Worm (Caenorhabditis elegans) whole organism, L3 larva: ENCODE data around the gene R08C7.4.

Source experiments
- ZK546.5 ChIP-seq: sonication (generic microtip); optimal IDR thresholded peaks from 2 replicates; lab custom pipeline; 2017; ENCODE audit warnings: missing biosample characterization, missing genetic modification characterization
- aly-2 ChIP-seq: fragments of 150-350 bp; optimal IDR thresholded peaks from 2 replicates; lab custom pipeline; 2014; ENCODE audit warnings: missing biosample characterization, missing genetic modification characterization
- ama-1 ChIP-seq: fragments of 150-350 bp; optimal IDR thresholded peaks from 2 replicates; lab custom pipeline; 2018
- ceh-28 ChIP-seq: fragments of 150-350 bp; optimal IDR thresholded peaks from 2 replicates; lab custom pipeline; 2014; ENCODE audit warnings: missing biosample characterization, missing genetic modification reagents, missing genetic modification characterization
- ceh-9 ChIP-seq: sonication (generic microtip); optimal IDR thresholded peaks from 2 replicates; lab custom pipeline; 2018; ENCODE audit warnings: missing biosample characterization, missing genetic modification characterization
- daf-12 ChIP-seq: fragments of 150-350 bp; optimal IDR thresholded peaks from 2 replicates; lab custom pipeline; 2014; ENCODE audit warnings: missing biosample characterization, missing genetic modification reagents, missing genetic modification characterization
- elt-1 ChIP-seq: fragments of 150-350 bp; optimal IDR thresholded peaks from 2 replicates; lab custom pipeline; 2014; ENCODE audit warnings: missing biosample characterization, missing genetic modification characterization
- elt-2 ChIP-seq: sonication (generic microtip); optimal IDR thresholded peaks from 2 replicates; lab custom pipeline; 2016; ENCODE audit warnings: missing genetic modification reagents, mild to moderate bottlenecking, missing genetic modification characterization, missing compliant biosample characterization
- elt-3 ChIP-seq, 3 experiments: fragments of 150-350 bp in 1 of 3; sonication (generic microtip) in 2 of 3; optimal IDR thresholded peaks; 2 replicates in 2 of 3; 4 replicates in 1 of 3; lab custom pipeline; 2014 to 2017; ENCODE audit warnings: missing biosample characterization in 3 of 3, missing genetic modification characterization in 3 of 3
- fkh-10 ChIP-seq: sonication (generic microtip); optimal IDR thresholded peaks from 2 replicates; lab custom pipeline; 2017; ENCODE audit warnings: missing biosample characterization, missing genetic modification reagents, missing genetic modification characterization
- fkh-2 ChIP-seq: fragments of 150-350 bp; optimal IDR thresholded peaks from 2 replicates; lab custom pipeline; 2014; ENCODE audit warnings: missing biosample characterization, missing genetic modification reagents, missing genetic modification characterization
- fos-1 ChIP-seq: fragments of 150-350 bp; optimal IDR thresholded peaks from 2 replicates; lab custom pipeline; 2014; ENCODE audit warnings: missing biosample characterization, missing genetic modification characterization
- lin-15B ChIP-seq: fragments of 150-350 bp; optimal IDR thresholded peaks from 2 replicates; lab custom pipeline; 2014; ENCODE audit warnings: missing biosample characterization, missing genetic modification characterization
- lin-39 ChIP-seq: fragments of 150-350 bp; optimal IDR thresholded peaks from 2 replicates; lab custom pipeline; 2018; ENCODE audit warnings: missing biosample characterization, missing genetic modification reagents, missing genetic modification characterization
- lsy-12 ChIP-seq: sonication (generic microtip); optimal IDR thresholded peaks from 2 replicates; lab custom pipeline; 2016; ENCODE audit warnings: mild to moderate bottlenecking, missing genetic modification characterization, missing compliant biosample characterization
- mdl-1 ChIP-seq: fragments of 150-350 bp; optimal IDR thresholded peaks from 2 replicates; lab custom pipeline; 2014; ENCODE audit warnings: missing biosample characterization, missing genetic modification characterization
- nfya-1 ChIP-seq: sonication (generic microtip); optimal IDR thresholded peaks from 2 replicates; lab custom pipeline; 2017; ENCODE audit warnings: missing genetic modification characterization, mild to moderate bottlenecking, missing compliant biosample characterization, antibody characterized with exemption, moderate library complexity; ENCODE audit not compliant: insufficient read depth
- nhr-11 ChIP-seq: fragments of 150-350 bp; optimal IDR thresholded peaks from 2 replicates; lab custom pipeline; 2014; ENCODE audit warnings: missing biosample characterization, missing genetic modification characterization
- nhr-12 ChIP-seq: fragments of 150-350 bp; optimal IDR thresholded peaks from 2 replicates; lab custom pipeline; 2014; ENCODE audit warnings: missing biosample characterization, missing genetic modification characterization
- nhr-23 ChIP-seq: fragments of 150-350 bp; optimal IDR thresholded peaks from 2 replicates; lab custom pipeline; 2014; ENCODE audit warnings: missing biosample characterization, missing genetic modification reagents, missing genetic modification characterization
- nhr-237 ChIP-seq: fragments of 150-350 bp; optimal IDR thresholded peaks from 2 replicates; lab custom pipeline; 2014; ENCODE audit warnings: missing biosample characterization, missing genetic modification characterization
- nhr-25 ChIP-seq: sonication (generic microtip); optimal IDR thresholded peaks from 2 replicates; lab custom pipeline; 2017; ENCODE audit warnings: missing biosample characterization, missing genetic modification characterization
- nhr-28 ChIP-seq: fragments of 150-350 bp; optimal IDR thresholded peaks from 2 replicates; lab custom pipeline; 2014; ENCODE audit warnings: missing biosample characterization, missing genetic modification characterization
- nhr-43 ChIP-seq: sonication (generic microtip); optimal IDR thresholded peaks from 2 replicates; lab custom pipeline; 2016; ENCODE audit warnings: mild to moderate bottlenecking, missing genetic modification characterization, missing compliant biosample characterization; ENCODE audit not compliant: poor library complexity, severe bottlenecking
- nhr-67 ChIP-seq: fragments of 150-350 bp; optimal IDR thresholded peaks from 2 replicates; lab custom pipeline; 2014; ENCODE audit warnings: missing biosample characterization, missing genetic modification characterization
- nhr-76 ChIP-seq: fragments of 150-350 bp; sonication (generic microtip); optimal IDR thresholded peaks from 5 replicates; lab custom pipeline; 2014; ENCODE audit warnings: missing biosample characterization, missing genetic modification characterization
- pha-4 ChIP-seq: fragments of 150-350 bp; optimal IDR thresholded peaks from 2 replicates; lab custom pipeline; 2014; ENCODE audit warnings: missing biosample characterization, missing genetic modification reagents, missing genetic modification characterization
- pqm-1 ChIP-seq: fragments of 150-350 bp; optimal IDR thresholded peaks from 2 replicates; lab custom pipeline; 2017; ENCODE audit warnings: missing biosample characterization, missing genetic modification characterization, inconsistent platforms
- sea-2 ChIP-seq: fragments of 150-350 bp; sonication (generic microtip); optimal IDR thresholded peaks from 4 replicates; lab custom pipeline; 2014; ENCODE audit warnings: missing biosample characterization, missing genetic modification reagents, missing genetic modification characterization
- skn-1 ChIP-seq: fragments of 150-350 bp; optimal IDR thresholded peaks from 2 replicates; lab custom pipeline; 2014; ENCODE audit warnings: missing biosample characterization, missing genetic modification characterization
- tbx-2 ChIP-seq: sonication (generic microtip); optimal IDR thresholded peaks from 2 replicates; lab custom pipeline; 2016; ENCODE audit warnings: mild to moderate bottlenecking, missing genetic modification characterization, missing compliant biosample characterization
- unc-39 ChIP-seq: sonication (generic microtip); optimal IDR thresholded peaks from 4 replicates; lab custom pipeline; 2017; ENCODE audit warnings: missing biosample characterization, missing genetic modification characterization
- unc-62 ChIP-seq: fragments of 150-350 bp; sonication (generic microtip); optimal IDR thresholded peaks from 4 replicates; lab custom pipeline; 2014; ENCODE audit warnings: missing biosample characterization, missing genetic modification reagents, missing genetic modification characterization
- ztf-11 ChIP-seq: fragments of 150-350 bp; optimal IDR thresholded peaks from 2 replicates; lab custom pipeline; 2014; ENCODE audit warnings: missing biosample characterization, missing genetic modification characterization
- ztf-4 ChIP-seq: fragments of 150-350 bp; optimal IDR thresholded peaks from 2 replicates; lab custom pipeline; 2014; ENCODE audit warnings: missing biosample characterization, missing genetic modification characterization

The R08C7.4 gene

DNA sequence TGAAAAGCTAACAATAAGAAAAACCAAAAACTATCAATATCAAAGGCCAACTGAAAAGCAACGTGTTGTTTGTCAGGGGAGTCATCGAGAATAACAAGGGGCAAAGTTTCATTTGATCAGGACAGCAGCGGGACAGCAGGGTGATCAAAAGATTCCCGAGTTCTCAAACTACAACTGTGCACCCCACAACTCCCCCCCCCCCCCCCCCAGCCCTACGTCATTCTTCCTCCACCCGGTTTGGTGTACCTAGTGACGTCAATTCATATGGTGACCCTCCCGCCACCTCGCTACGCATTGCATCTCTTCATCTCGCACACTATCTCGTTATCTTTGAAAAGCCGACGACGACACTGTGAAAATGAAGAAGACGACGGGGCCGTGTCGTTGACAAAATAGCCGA lies 38.9 kb downstream of the R08C7.4 start:
- TF ChIP-seq ceh-28 (tag; lab: Kevin White, UChicago) (no peak), nhr-23 (tag; lab: Kevin White, UChicago) (peak; percentile 12), ZK546.5 (tag; lab: Kevin White, UChicago) (no peak), pha-4 (tag; lab: Kevin White, UChicago) (no peak), ama-1 (peak; percentile 83), elt-1 (tag; lab: Kevin White, UChicago) (no peak), ceh-9 (no peak), unc-62 (no peak), unc-39 (tag; lab: Kevin White, UChicago) (no peak), ztf-11 (tag; lab: Kevin White, UChicago) (no peak), pqm-1 (tag; lab: Kevin White, UChicago) (no peak), nhr-67 (no peak), lin-15B (tag; lab: Kevin White, UChicago) (no peak), lsy-12 (tag; lab: Kevin White, UChicago) (peak; percentile 19), nhr-25 (peak; percentile 14), nhr-237 (no peak), daf-12 (tag; lab: Kevin White, UChicago) (no peak), elt-3 (tag; optimal IDR thresholded peaks at IDR 0.05; lab: Kevin White, UChicago) (no peak), nhr-43 (no peak), aly-2 (tag; lab: Kevin White, UChicago) (no peak), elt-2 (tag; lab: Kevin White, UChicago) (peak; percentile 4), sea-2 (GFP tag; lab: Kevin White, UChicago) (no peak), mdl-1 (tag; lab: Kevin White, UChicago) (no peak), fos-1 (tag; lab: Kevin White, UChicago) (no peak)

DNA sequence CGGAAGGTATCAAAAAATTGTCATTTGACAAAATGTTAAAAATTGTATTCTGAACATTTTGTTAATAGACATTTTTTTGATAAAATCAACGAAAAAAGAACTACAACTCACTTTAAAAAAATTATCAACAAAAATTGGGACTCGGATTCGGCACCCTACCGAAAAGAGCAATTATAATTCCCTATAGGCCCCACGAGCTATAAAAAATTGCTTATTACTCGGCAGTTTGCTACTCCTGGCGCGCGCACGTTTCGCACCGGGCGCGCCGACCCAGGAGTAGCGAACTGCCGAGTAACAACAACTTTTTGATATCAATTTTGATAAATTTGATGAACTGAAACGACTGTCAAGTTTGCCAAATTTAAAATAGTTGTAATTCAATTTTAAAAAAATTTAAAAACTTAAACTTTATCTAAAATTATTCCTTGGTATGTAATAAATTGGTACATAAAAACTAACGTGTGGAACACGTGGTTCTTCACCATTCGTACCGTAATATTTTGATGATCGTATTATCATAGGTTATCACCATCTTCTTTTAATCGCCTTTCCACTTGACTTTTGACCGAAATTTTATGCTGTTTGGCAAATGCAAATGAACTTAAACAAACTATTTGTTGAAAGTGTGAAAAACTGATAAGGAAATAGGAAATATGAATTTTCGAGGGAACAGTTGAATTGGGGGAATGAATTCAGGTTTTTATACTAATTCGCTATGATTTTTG lies 40.7 kb downstream of the R08C7.4 start:
- TF ChIP-seq daf-12 (tag; lab: Kevin White, UChicago) (no peak), nfya-1 (tag; lab: Kevin White, UChicago) (no peak), fkh-2 (tag; lab: Kevin White, UChicago) (no peak), pha-4 (tag; lab: Kevin White, UChicago) (peak; percentile 58), unc-39 (tag; lab: Kevin White, UChicago) (no peak), ama-1 (peak; percentile 3), fkh-10 (GFP tag; lab: Kevin White, UChicago) (no peak), nhr-67 (no peak), elt-2 (tag; lab: Kevin White, UChicago) (peak; percentile 72), nhr-28 (tag; lab: Kevin White, UChicago) (no peak), pqm-1 (tag; lab: Kevin White, UChicago) (peak; percentile 40), ztf-4 (tag; lab: Kevin White, UChicago) (peak; percentile 14), ztf-11 (tag; lab: Kevin White, UChicago) (no peak), sea-2 (GFP tag; lab: Kevin White, UChicago) (no peak), nhr-11 (tag; lab: Kevin White, UChicago) (no peak)

DNA sequence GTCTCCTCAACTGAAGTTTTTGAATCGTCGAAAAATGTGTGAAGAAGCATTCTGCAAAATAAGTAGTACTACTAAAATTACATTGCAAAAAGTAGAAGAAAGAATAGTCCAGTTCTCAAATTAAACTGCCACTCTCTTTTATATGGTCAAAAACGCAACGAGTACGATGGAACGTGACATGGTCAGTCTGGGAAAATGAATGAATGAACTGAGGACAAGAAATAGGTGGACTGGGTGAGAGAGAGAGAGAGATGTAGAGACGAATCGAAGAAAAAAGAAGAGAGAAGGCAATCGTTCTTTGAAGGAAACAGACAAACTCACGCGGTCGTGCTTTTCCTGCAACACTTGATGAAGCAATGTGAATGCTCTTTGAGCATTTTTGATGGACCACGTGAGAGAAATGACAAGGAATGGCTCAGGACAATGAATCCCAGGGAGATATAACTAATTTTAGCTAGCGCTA lies 42.2 kb downstream of the R08C7.4 start, which contains the start of gene M01H9.3:
Gene M01H9.3 (minus strand): TSS at position 51 of the 463 bp plus-strand sequence.
- TF ChIP-seq tbx-2 (tag; lab: Kevin White, UChicago) (no peak), lin-15B (tag; lab: Kevin White, UChicago) (peak; percentile 13), ama-1 (peak; percentile 70), nhr-12 (no peak), elt-2 (tag; lab: Kevin White, UChicago) (peak; percentile 59), nhr-11 (tag; lab: Kevin White, UChicago) (no peak), nfya-1 (tag; lab: Kevin White, UChicago) (peak; percentile 64), lsy-12 (tag; lab: Kevin White, UChicago) (peak; percentile 33), lin-39 (tag; lab: Kevin White, UChicago) (peak; percentile 71), pqm-1 (tag; lab: Kevin White, UChicago) (peak; percentile 41), pha-4 (tag; lab: Kevin White, UChicago) (peak; percentile 54), nhr-25 (peak; percentile 46), mdl-1 (tag; lab: Kevin White, UChicago) (peak; percentile 63), skn-1 (no peak)

DNA sequence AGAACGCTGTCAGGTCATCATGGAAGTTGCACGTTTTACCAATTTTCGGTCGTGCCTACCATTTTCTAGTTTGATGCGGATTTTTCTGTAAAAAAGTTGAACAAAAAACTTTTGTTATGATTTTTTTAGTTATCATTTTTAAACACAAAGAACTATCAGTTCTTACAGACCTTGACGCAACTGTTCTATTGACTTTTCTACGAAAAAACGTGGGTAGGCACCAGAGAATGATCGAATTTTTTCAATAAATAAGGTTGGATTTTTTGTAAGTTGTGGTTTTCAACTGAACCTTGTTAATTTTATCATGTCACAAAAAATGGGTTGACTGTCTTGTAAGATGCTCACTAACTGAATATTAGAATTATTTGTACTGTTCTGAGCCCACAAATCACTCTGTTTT lies 43.8 kb downstream of the R08C7.4 start:
- no peak for TF ChIP-seq nhr-76
- TF ChIP-seq pqm-1 (tag; lab: Kevin White, UChicago), result peak; percentile 31
- peak; percentile 24 for TF ChIP-seq pha-4 (tag; lab: Kevin White, UChicago)
